Fruit fly (Drosophila melanogaster): ENCODE measurements around the gene alpha-Est1.

DNA sequence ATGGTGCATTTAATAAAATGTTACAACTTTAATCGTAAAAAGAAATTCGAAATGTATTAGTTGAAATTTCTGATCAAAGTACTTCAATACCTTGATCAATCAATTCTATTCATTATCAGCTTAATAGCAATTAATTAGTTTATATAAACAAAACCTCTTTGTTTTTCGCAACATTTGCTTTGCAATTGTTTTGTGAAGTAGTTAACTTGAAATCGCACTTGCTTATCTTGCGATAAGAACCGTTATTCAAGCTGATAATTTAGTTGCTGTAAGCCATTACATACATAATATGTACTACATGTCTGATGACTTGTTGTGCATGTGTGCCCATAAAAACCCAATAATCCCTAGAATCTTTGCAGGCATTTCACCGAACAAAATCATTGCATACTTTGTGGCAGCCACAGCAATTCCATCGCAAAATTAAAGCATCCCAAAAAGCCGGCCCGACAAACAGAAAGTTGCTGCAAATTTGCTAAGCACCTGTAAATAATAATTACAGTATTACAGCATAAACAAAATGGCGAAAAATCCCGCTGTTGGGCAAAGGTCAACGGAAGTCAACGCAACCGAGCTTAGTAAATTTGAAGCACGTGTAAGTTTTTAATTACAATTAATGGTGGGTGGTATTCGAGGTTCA is 40.6 kb downstream of the alpha-Est1 start:
- TF ChIP-seq Myc (optimal IDR thresholded peaks at IDR 0.05) (no peak), insv (optimal IDR thresholded peaks at IDR 0.05) (no peak), ttk (optimal IDR thresholded peaks at IDR 0.05) (no peak)
